Worm (Caenorhabditis elegans): ENCODE measurements around the gene F13B6.1.

Gene F13B6.1

DNA sequence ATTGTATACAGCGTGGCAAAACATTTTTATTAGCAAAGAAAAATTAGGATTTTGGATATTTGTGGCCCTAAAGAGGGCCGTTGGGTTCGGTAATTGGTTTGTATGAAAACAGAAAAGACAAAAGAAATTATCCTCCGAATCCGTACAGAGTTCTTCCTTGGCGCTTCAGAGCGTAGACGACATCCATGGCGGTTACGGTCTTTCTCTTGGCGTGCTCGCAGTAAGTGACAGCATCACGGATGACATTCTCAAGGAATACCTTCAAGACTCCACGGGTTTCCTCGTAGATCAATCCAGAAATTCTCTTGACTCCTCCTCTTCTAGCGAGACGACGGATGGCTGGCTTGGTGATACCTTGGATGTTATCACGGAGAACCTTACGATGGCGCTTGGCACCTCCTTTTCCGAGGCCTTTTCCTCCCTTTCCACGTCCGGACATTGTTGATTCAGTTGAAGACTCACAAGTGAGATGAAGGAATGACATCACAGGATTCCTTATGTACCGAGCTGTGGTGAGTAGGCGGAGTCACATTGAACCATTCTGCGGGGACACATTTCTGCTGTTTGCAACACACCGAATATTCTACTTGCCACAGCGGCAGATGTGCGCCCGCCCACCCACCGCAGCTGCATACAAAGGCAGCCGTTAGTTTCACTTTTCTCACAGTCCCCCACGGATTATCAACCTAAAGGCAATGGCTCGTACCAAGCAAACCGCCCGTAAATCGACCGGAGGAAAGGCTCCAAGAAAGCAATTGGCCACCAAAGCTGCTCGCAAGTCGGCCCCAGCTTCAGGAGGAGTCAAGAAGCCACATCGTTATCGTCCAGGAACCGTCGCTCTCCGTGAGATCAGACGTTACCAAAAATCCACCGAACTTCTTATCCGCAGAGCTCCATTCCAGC is 31.5 kb downstream of the F13B6.1 start, which contains the start of the genes his-60 and his-59 (continued):
- peak; percentile 35 for TF ChIP-seq snpc-4 (GFP tag; optimal IDR thresholded peaks at IDR 0.05)
- TF ChIP-seq snpc-4 (tag; optimal IDR thresholded peaks at IDR 0.05) = peak; percentile 4 to 64 (median 48)
- TF ChIP-seq fkh-3 (tag; optimal IDR thresholded peaks at IDR 0.05) = no peak
- no peak for TF ChIP-seq dpl-1 (GFP tag; optimal IDR thresholded peaks at IDR 0.05)
- TF ChIP-seq snpc-3.4 (tag; optimal IDR thresholded peaks at IDR 0.05) = peak; percentile 51
- peak; percentile 93 for TF ChIP-seq dox-1 (GFP tag; IDR thresholded peaks at IDR 0.05)
- TF ChIP-seq mcd-1 (GFP tag; IDR thresholded peaks at IDR 0.05) = peak; percentile 40; the same call in 1 of the 2 replicates
- no peak for TF ChIP-seq atf-7 (tag; optimal IDR thresholded peaks at IDR 0.05)
- TF ChIP-seq F57C9.4 (tag; optimal IDR thresholded peaks at IDR 0.05) = no peak
- TF ChIP-seq efl-1 (GFP tag; optimal IDR thresholded peaks at IDR 0.05) = no peak
- TF ChIP-seq attf-6 (GFP tag; IDR thresholded peaks at IDR 0.05) = peak; percentile 81
- peak; percentile 62; the same call in 1 of the 2 replicates for TF ChIP-seq madf-3 (GFP tag; IDR thresholded peaks at IDR 0.05)
- no peak for TF ChIP-seq sea-2 (GFP tag; IDR thresholded peaks at IDR 0.05)
- TF ChIP-seq hmg-1.2 (GFP tag; IDR thresholded peaks at IDR 0.05) = peak; percentile 41; the same call in 1 of the 2 replicates
- peak; percentile 48 for TF ChIP-seq mes-4 (tag; optimal IDR thresholded peaks at IDR 0.05)
- TF ChIP-seq F33H1.4 (GFP tag; IDR thresholded peaks at IDR 0.05) = 0 out of 2 replicates have a peak, but pooled peaks have one; percentile 24
- TF ChIP-seq ccch-3 (GFP tag; optimal IDR thresholded peaks at IDR 0.05) = no peak
- no peak for TF ChIP-seq akir-1 (GFP tag; optimal IDR thresholded peaks at IDR 0.05)
- peak; percentile 20 for TF ChIP-seq xnd-1 (tag; optimal IDR thresholded peaks at IDR 0.05)
- TF ChIP-seq F39B2.1 (GFP tag; IDR thresholded peaks at IDR 0.05) = peak; percentile 99
- TF ChIP-seq rec-8 (tag; optimal IDR thresholded peaks at IDR 0.05) = peak in 1 of 2 experiments; percentile 77
- TF ChIP-seq ztf-26 (tag; optimal IDR thresholded peaks at IDR 0.05) = no peak
- peak; percentile 97 for TF ChIP-seq hrde-1 (tag; optimal IDR thresholded peaks at IDR 0.05; ENCODE audit: borderline replicate concordance)
- TF ChIP-seq T26A5.8 (tag; optimal IDR thresholded peaks at IDR 0.05) = no peak
- TF ChIP-seq egrh-3 (GFP tag; IDR thresholded peaks at IDR 0.05) = peak; percentile 51
- TF ChIP-seq lin-26 (GFP tag; IDR thresholded peaks at IDR 0.05) = peak; percentile 95
- TF ChIP-seq rpc-1 (optimal IDR thresholded peaks at IDR 0.05) = no peak
- no peak for TF ChIP-seq rpc-1 (tag; optimal IDR thresholded peaks at IDR 0.05)
- TF ChIP-seq egl-44 (GFP tag; IDR thresholded peaks at IDR 0.05) = peak; percentile 88
- no peak for TF ChIP-seq ZK185.1 (tag; optimal IDR thresholded peaks at IDR 0.05; ENCODE audit: poor library complexity, severe bottlenecking)
- no peak for TF ChIP-seq aptf-3 (GFP tag; IDR thresholded peaks at IDR 0.05)
- TF ChIP-seq lin-35 (GFP tag; optimal IDR thresholded peaks at IDR 0.05) = no peak
- TF ChIP-seq him-1 (tag; optimal IDR thresholded peaks at IDR 0.05) = no peak
- TF ChIP-seq lag-1 (GFP tag; IDR thresholded peaks at IDR 0.05) = no peak
- TF ChIP-seq B0261.1 (tag; optimal IDR thresholded peaks at IDR 0.05) = no peak
- TF ChIP-seq tlf-1 (GFP tag; optimal IDR thresholded peaks at IDR 0.05) = peak; percentile 76
- TF ChIP-seq ceh-40 (GFP tag; IDR thresholded peaks at IDR 0.05) = peak; percentile 75
- TF ChIP-seq ceh-58 (GFP tag; IDR thresholded peaks at IDR 0.05) = 0 out of 2 replicates have a peak, but pooled peaks have one; percentile 38
- no peak for TF ChIP-seq repo-1 (tag; optimal IDR thresholded peaks at IDR 0.05)
- TF ChIP-seq lsy-27 (tag; optimal IDR thresholded peaks at IDR 0.05; ENCODE audit: borderline replicate concordance, insufficient read depth) = no peak
- TF ChIP-seq ztf-6 (GFP tag; IDR thresholded peaks at IDR 0.05) = no peak
- no peak for TF ChIP-seq Y56A3A.18 (GFP tag; IDR thresholded peaks at IDR 0.05)

Data from whole organism, young adult.